Worm (Caenorhabditis elegans): ENCODE data around the gene Y102A5C.40.

- TF ChIP-seq F55B11.4 (tag; optimal IDR thresholded peaks at IDR 0.05; ENCODE audit: borderline replicate concordance, insufficient read depth) (no peak), unc-130 (GFP tag; optimal IDR thresholded peaks at IDR 0.05) (no peak), B0035.1 (tag; optimal IDR thresholded peaks at IDR 0.05) (no peak), nfya-1 (tag; optimal IDR thresholded peaks at IDR 0.05; ENCODE audit: borderline replicate concordance, insufficient read depth) (no peak), Y67H2A.10 (GFP tag; conservative IDR thresholded peaks at IDR 0.05) (no peak), him-1 (tag; optimal IDR thresholded peaks at IDR 0.05) (no peak), let-526 (GFP tag; IDR thresholded peaks at IDR 0.05) (no peak), ama-1 (optimal IDR thresholded peaks at IDR 0.05) (no peak), ama-1 (GFP tag; optimal IDR thresholded peaks at IDR 0.05) (no peak)
These were observed 39.4 kb upstream of the Y102A5C.40 start, which contains the start of gene F49H6.15 for ce11 chrV:17026289-17026688.
